Fruit fly (Drosophila melanogaster) whole organism, embryonic: Measurements from ENCODE around the gene CG34384.

Experiments used
- ATbp ChIP-seq: fragments of 200-800 bp; sonication (Bioruptor generic); optimal IDR thresholded peaks from 2 replicates; lab custom pipeline; 2017; ENCODE audit warnings: missing biosample characterization, mild to moderate bottlenecking, missing genetic modification characterization, missing genetic modification reagents
- Adf1 ChIP-seq: fragments of 200-800 bp; sonication (Bioruptor generic); IDR thresholded peaks from 2 replicates; pipeline ENCODE4 v1.3.6; 2022; ENCODE audit warnings: missing biosample characterization, missing genetic modification characterization
- Asciz ChIP-seq: fragments of 200-800 bp; sonication (Bioruptor generic); optimal IDR thresholded peaks from 2 replicates; lab custom pipeline; 2017; ENCODE audit warnings: missing biosample characterization, mild to moderate bottlenecking, missing genetic modification characterization, missing genetic modification reagents
- CG11504 ChIP-seq: fragments of 200-800 bp; sonication (Bioruptor generic); optimal IDR thresholded peaks from 3 replicates; lab custom pipeline; 2019; ENCODE audit warnings: missing biosample characterization, mild to moderate bottlenecking, missing genetic modification characterization, moderate library complexity
- CG12219 ChIP-seq: fragments of 200-800 bp; sonication (Bioruptor generic); optimal IDR thresholded peaks from 3 replicates; lab custom pipeline; 2018; ENCODE audit warnings: missing biosample characterization, mild to moderate bottlenecking, missing genetic modification characterization
- CG1233 ChIP-seq: fragments of 200-800 bp; sonication (Bioruptor generic); optimal IDR thresholded peaks from 4 replicates; lab custom pipeline; 2018; ENCODE audit warnings: missing biosample characterization, mild to moderate bottlenecking, missing genetic modification characterization
- CG13287 ChIP-seq: fragments of 200-800 bp; sonication (Bioruptor generic); IDR thresholded peaks from 2 replicates; pipeline ENCODE4 v1.3.6; 2022; ENCODE audit warnings: missing biosample characterization, missing genetic modification characterization; ENCODE audit not compliant: partially characterized antibody
- CG15269 ChIP-seq: fragments of 200-800 bp; sonication (Bioruptor generic); optimal IDR thresholded peaks from 2 replicates; lab custom pipeline; 2018; ENCODE audit warnings: missing biosample characterization, mild to moderate bottlenecking, missing genetic modification characterization, moderate library complexity
- CG1529 ChIP-seq: fragments of 200-800 bp; sonication (Bioruptor generic); optimal IDR thresholded peaks from 3 replicates; lab custom pipeline; 2018; ENCODE audit warnings: missing biosample characterization, missing genetic modification characterization
- CG15601 ChIP-seq: fragments of 200-800 bp; sonication (Bioruptor generic); optimal IDR thresholded peaks from 3 replicates; lab custom pipeline; 2019; ENCODE audit warnings: missing biosample characterization, mild to moderate bottlenecking, missing genetic modification characterization, moderate library complexity
- CG15696 ChIP-seq: fragments of 200-800 bp; sonication (Bioruptor generic); optimal IDR thresholded peaks from 2 replicates; lab custom pipeline; 2019; ENCODE audit warnings: missing biosample characterization, mild to moderate bottlenecking, missing genetic modification characterization, moderate library complexity
- CG1603 ChIP-seq: fragments of 200-800 bp; sonication (Bioruptor generic); optimal IDR thresholded peaks from 2 replicates; lab custom pipeline; 2019; ENCODE audit warnings: missing biosample characterization, mild to moderate bottlenecking, missing genetic modification characterization, moderate library complexity
- CG17186 ChIP-seq: fragments of 200-800 bp; sonication (Bioruptor generic); optimal IDR thresholded peaks from 3 replicates; lab custom pipeline; 2017; ENCODE audit warnings: missing biosample characterization, missing genetic modification reagents, missing genetic modification characterization
- CG17328 ChIP-seq: fragments of 200-800 bp; sonication (Bioruptor generic); IDR thresholded peaks from 2 replicates; pipeline ENCODE4 v1.3.6; 2022; ENCODE audit warnings: missing biosample characterization, missing genetic modification characterization
- CG17912 ChIP-seq: fragments of 200-800 bp; sonication (Bioruptor generic); optimal IDR thresholded peaks from 2 replicates; lab custom pipeline; 2018; ENCODE audit warnings: missing biosample characterization, mild to moderate bottlenecking, missing genetic modification characterization
- CG2875 ChIP-seq: fragments of 200-800 bp; sonication (Bioruptor generic); optimal IDR thresholded peaks from 2 replicates; lab custom pipeline; 2017; ENCODE audit warnings: missing biosample characterization, mild to moderate bottlenecking, missing genetic modification characterization, missing genetic modification reagents
- CG4360 ChIP-seq: fragments of 200-800 bp; sonication (Bioruptor generic); IDR thresholded peaks from 2 replicates; pipeline ENCODE4 v1.3.6; 2022; ENCODE audit warnings: missing biosample characterization, missing genetic modification characterization
- CG43689 ChIP-seq: fragments of 200-800 bp; sonication (Bioruptor generic); IDR thresholded peaks from 2 replicates; pipeline ENCODE4 v1.3.6; 2022; ENCODE audit warnings: missing biosample characterization, missing genetic modification characterization
- CG4820 ChIP-seq: fragments of 200-800 bp; sonication (Bioruptor generic); optimal IDR thresholded peaks from 3 replicates; lab custom pipeline; 2016; ENCODE audit warnings: missing biosample characterization, missing genetic modification characterization
- CG6854 ChIP-seq: fragments of 200-800 bp; sonication (Bioruptor generic); optimal IDR thresholded peaks from 3 replicates; lab custom pipeline; 2017; ENCODE audit warnings: missing biosample characterization, mild to moderate bottlenecking, missing genetic modification characterization
- CG8089 ChIP-seq: fragments of 200-800 bp; sonication (Bioruptor generic); optimal IDR thresholded peaks from 3 replicates; lab custom pipeline; 2016; ENCODE audit warnings: missing biosample characterization, missing genetic modification characterization
- CG8281 ChIP-seq: fragments of 200-800 bp; sonication (Bioruptor generic); optimal IDR thresholded peaks from 2 replicates; lab custom pipeline; 2018; ENCODE audit warnings: missing biosample characterization, mild to moderate bottlenecking, missing genetic modification characterization, moderate library complexity
- CG8359 ChIP-seq: fragments of 200-800 bp; sonication (Bioruptor generic); optimal IDR thresholded peaks from 2 replicates; lab custom pipeline; 2017; ENCODE audit warnings: missing biosample characterization, mild to moderate bottlenecking, missing genetic modification characterization, borderline replicate concordance
- CTCF ChIP-seq: fragments of 200-800 bp; sonication (Bioruptor generic); optimal IDR thresholded peaks from 2 replicates; lab custom pipeline; 2017; ENCODE audit warnings: missing biosample characterization, mild to moderate bottlenecking, missing genetic modification characterization, moderate library complexity
- Drgx ChIP-seq: fragments of 200-800 bp; sonication (Bioruptor generic); IDR thresholded peaks from 2 replicates; pipeline ENCODE4 v1.3.6; 2022; ENCODE audit warnings: missing biosample characterization, missing genetic modification characterization
- Fer1 ChIP-seq: fragments of 200-800 bp; sonication (Bioruptor generic); optimal IDR thresholded peaks from 2 replicates; lab custom pipeline; 2017; ENCODE audit warnings: missing biosample characterization, mild to moderate bottlenecking, missing genetic modification characterization
- Jarid2 ChIP-seq: fragments of 200-800 bp; sonication (Bioruptor generic); optimal IDR thresholded peaks from 3 replicates; lab custom pipeline; 2017; ENCODE audit warnings: mild to moderate bottlenecking, missing biosample characterization, missing genetic modification reagents, missing genetic modification characterization
- MTF-1 ChIP-seq: fragments of 200-800 bp; sonication (Bioruptor generic); optimal IDR thresholded peaks from 2 replicates; lab custom pipeline; 2018; ENCODE audit warnings: missing biosample characterization, mild to moderate bottlenecking, missing genetic modification characterization, borderline replicate concordance
- NfI ChIP-seq: fragments of 200-800 bp; sonication (Bioruptor generic); optimal IDR thresholded peaks from 3 replicates; lab custom pipeline; 2018; ENCODE audit warnings: missing biosample characterization, mild to moderate bottlenecking, missing genetic modification characterization, moderate library complexity
- Oli ChIP-seq: fragments of 200-800 bp; sonication (Bioruptor generic); optimal IDR thresholded peaks from 2 replicates; lab custom pipeline; 2018; ENCODE audit warnings: missing biosample characterization, mild to moderate bottlenecking, missing genetic modification characterization, moderate library complexity
- Rx ChIP-seq: fragments of 200-800 bp; sonication (Bioruptor generic); IDR thresholded peaks from 2 replicates; pipeline ENCODE4 v1.3.6; 2022; ENCODE audit warnings: missing biosample characterization, missing genetic modification characterization
- Sox100B ChIP-seq: fragments of 200-800 bp; sonication (Bioruptor generic); optimal IDR thresholded peaks from 3 replicates; lab custom pipeline; 2018; ENCODE audit warnings: missing biosample characterization, mild to moderate bottlenecking, missing genetic modification characterization
- Sox102F ChIP-seq: fragments of 200-800 bp; sonication (Bioruptor generic); optimal IDR thresholded peaks from 2 replicates; lab custom pipeline; 2018; ENCODE audit warnings: missing biosample characterization, mild to moderate bottlenecking, missing genetic modification characterization, moderate library complexity
- YL-1 ChIP-seq: fragments of 200-800 bp; sonication (Bioruptor generic); optimal IDR thresholded peaks from 3 replicates; lab custom pipeline; 2017; ENCODE audit warnings: missing biosample characterization, mild to moderate bottlenecking, missing genetic modification characterization
- btn ChIP-seq: fragments of 200-800 bp; sonication (Bioruptor generic); optimal IDR thresholded peaks from 2 replicates; lab custom pipeline; 2016; ENCODE audit warnings: missing biosample characterization, missing genetic modification characterization
- chinmo ChIP-seq: fragments of 200-800 bp; sonication (Bioruptor generic); IDR thresholded peaks from 4 replicates; pipeline ENCODE4 v1.3.6; 2022; ENCODE audit warnings: missing biosample characterization, missing genetic modification characterization; ENCODE audit not compliant: partially characterized antibody
- ci ChIP-seq: fragments of 200-800 bp; sonication (Bioruptor generic); IDR thresholded peaks from 3 replicates; pipeline ENCODE4 v1.3.6; 2022; ENCODE audit warnings: missing biosample characterization, missing genetic modification characterization
- dmrt99B ChIP-seq: fragments of 200-800 bp; sonication (Bioruptor generic); optimal IDR thresholded peaks from 2 replicates; lab custom pipeline; 2018; ENCODE audit warnings: missing biosample characterization, mild to moderate bottlenecking, missing genetic modification characterization, moderate library complexity
- fd96Cb ChIP-seq: fragments of 200-800 bp; sonication (Bioruptor generic); optimal IDR thresholded peaks from 2 replicates; lab custom pipeline; 2018; ENCODE audit warnings: missing biosample characterization, mild to moderate bottlenecking, missing genetic modification characterization, moderate library complexity
- gce ChIP-seq: fragments of 200-800 bp; sonication (Bioruptor generic); IDR thresholded peaks from 3 replicates; pipeline ENCODE4 v1.3.6; 2022; ENCODE audit warnings: missing biosample characterization, missing genetic modification characterization
- inv ChIP-seq: fragments of 200-800 bp; sonication (Bioruptor generic); IDR thresholded peaks from 2 replicates; pipeline ENCODE4 v1.3.6; 2022; ENCODE audit warnings: missing biosample characterization, missing genetic modification characterization; ENCODE audit not compliant: partially characterized antibody
- lab ChIP-seq: fragments of 200-800 bp; sonication (Bioruptor generic); optimal IDR thresholded peaks from 3 replicates; lab custom pipeline; 2017; ENCODE audit warnings: missing biosample characterization, missing genetic modification characterization, mild to moderate bottlenecking, moderate library complexity, missing genetic modification reagents
- pnt ChIP-seq: fragments of 200-800 bp; sonication (Bioruptor generic); optimal IDR thresholded peaks from 3 replicates; lab custom pipeline; 2016; ENCODE audit warnings: missing biosample characterization, missing genetic modification characterization
- stc ChIP-seq: fragments of 200-800 bp; sonication (Bioruptor generic); IDR thresholded peaks from 2 replicates; pipeline ENCODE4 v1.3.6; 2022; ENCODE audit warnings: missing biosample characterization, missing genetic modification characterization
- tap ChIP-seq: fragments of 200-800 bp; optimal IDR thresholded peaks from 3 replicates; lab custom pipeline; 2019; ENCODE audit warnings: missing biosample characterization, mild to moderate bottlenecking, missing genetic modification characterization, moderate library complexity
- ttk ChIP-seq: fragments of 200-800 bp; sonication (Bioruptor generic); IDR thresholded peaks from 2 replicates; pipeline ENCODE4 v2.1.2; 2022; ENCODE audit warnings: missing biosample characterization, missing genetic modification characterization
- twi ChIP-seq: fragments of 200-800 bp; optimal IDR thresholded peaks from 2 replicates; lab custom pipeline; 2019; ENCODE audit warnings: missing biosample characterization, mild to moderate bottlenecking, missing genetic modification characterization, moderate library complexity
- zen ChIP-seq: fragments of 200-800 bp; sonication (Bioruptor generic); optimal IDR thresholded peaks from 3 replicates; lab custom pipeline; 2018; ENCODE audit warnings: missing biosample characterization, mild to moderate bottlenecking, missing genetic modification characterization, moderate library complexity
- zen2 ChIP-seq: fragments of 200-800 bp; sonication (Bioruptor generic); IDR thresholded peaks from 3 replicates; pipeline ENCODE4 v1.3.6; 2022; ENCODE audit warnings: missing biosample characterization, missing genetic modification characterization; ENCODE audit not compliant: partially characterized antibody

The CG34384 gene

DNA sequence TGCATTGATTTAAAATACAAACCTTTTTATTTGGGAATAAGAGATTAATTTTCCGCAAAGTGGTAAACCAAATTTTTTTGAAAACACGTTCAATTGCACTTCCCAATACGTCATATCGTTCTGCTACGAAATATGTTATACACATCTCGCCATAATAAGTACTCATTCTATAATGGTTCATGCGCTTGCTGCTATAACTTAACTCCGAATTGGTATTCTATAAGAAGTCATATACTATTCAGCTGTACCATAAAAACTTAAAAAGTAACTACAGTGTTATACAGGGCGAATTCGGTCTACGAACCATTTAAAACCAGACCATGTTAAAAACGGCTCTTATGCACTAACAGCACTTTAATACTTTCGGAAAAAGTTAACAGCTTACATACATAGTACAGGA lies 34.5 kb upstream of the CG34384 start (continued):
- TF ChIP-seq tap (peak; percentile 19), CG15601 (tag; lab: Kevin White, UChicago) (peak; percentile 37), CG11504 (tag; lab: Kevin White, UChicago) (no peak), twi (tag; lab: Kevin White, UChicago) (no peak), CG2875 (peak; percentile 61), Oli (tag; lab: Kevin White, UChicago) (peak; percentile 42), CG1603 (peak; percentile 85), Rx (GFP tag; lab: Robert Waterston, UW) (peak; percentile 12; the same call in 1 of the 2 replicates), CG1233 (peak; percentile 57), CG6854 (GFP tag; lab: Kevin White, UChicago) (peak; percentile 29), CG17912 (GFP tag; lab: Kevin White, UChicago) (peak; percentile 74), chinmo (GFP tag; lab: Robert Waterston, UW) (0 out of 4 replicates have a peak, but pooled peaks have one; percentile 38), CG8089 (GFP tag; lab: Kevin White, UChicago) (no peak), CG8281 (no peak), CG12219 (GFP tag; lab: Kevin White, UChicago) (peak; percentile 45), inv (no peak), CG8359 (peak; percentile 30), gce (peak; percentile 78; the same call in 2 of the 3 replicates), CG1529 (GFP tag; lab: Kevin White, UChicago) (peak; percentile 17), Sox100B (GFP tag; lab: Kevin White, UChicago) (peak; percentile 37), ttk (GFP tag; lab: Robert Waterston, UW) (peak; percentile 10; the same call in 1 of the 2 replicates), MTF-1 (GFP tag; lab: Kevin White, UChicago) (peak; percentile 78), pnt (GFP tag; lab: Kevin White, UChicago) (no peak), btn (GFP tag; lab: Kevin White, UChicago) (peak; percentile 25), Asciz (GFP tag; lab: Kevin White, UChicago) (peak; percentile 57), Drgx (GFP tag; lab: Robert Waterston, UW) (peak; percentile 44), NfI (GFP tag; lab: Kevin White, UChicago) (peak; percentile 64), CG13287 (no peak), Jarid2 (GFP tag; lab: Kevin White, UChicago) (peak; percentile 10), zen (tag; lab: Kevin White, UChicago) (no peak), CG17186 (GFP tag; lab: Kevin White, UChicago) (no peak), CG15269 (peak; percentile 50), Fer1 (GFP tag; lab: Kevin White, UChicago) (no peak), CG43689 (GFP tag; lab: Robert Waterston, UW) (no peak), Adf1 (GFP tag; lab: Robert Waterston, UW) (no peak), Sox102F (GFP tag; lab: Kevin White, UChicago) (peak; percentile 24), CG17328 (peak; percentile 58; the same call in 1 of the 2 replicates), ci (peak; percentile 84), CTCF (GFP tag; lab: Kevin White, UChicago) (peak; percentile 74), CG15696 (tag; lab: Kevin White, UChicago) (peak; percentile 11), stc (0 out of 2 replicates have a peak, but pooled peaks have one; percentile 35), zen2 (peak; percentile 16; the same call in 1 of the 3 replicates), CG4360 (no peak), ATbp (GFP tag; lab: Kevin White, UChicago) (peak; percentile 57), lab (GFP tag; lab: Kevin White, UChicago) (no peak), dmrt99B (tag; lab: Kevin White, UChicago) (peak; percentile 23), CG4820 (GFP tag; lab: Kevin White, UChicago) (peak; percentile 26), fd96Cb (peak; percentile 13), YL-1 (GFP tag; lab: Kevin White, UChicago) (no peak)
